Fruit fly (Drosophila melanogaster) whole organism, embryonic: ENCODE measurements around the gene CG14650.

Experiments used
- CG10565 ChIP-seq: fragments of 200-800 bp; sonication (Bioruptor generic); optimal IDR thresholded peaks from 3 replicates; lab custom pipeline; 2016; ENCODE audit warnings: missing biosample characterization, mild to moderate bottlenecking, missing genetic modification characterization
- CG12769 ChIP-seq: fragments of 200-800 bp; sonication (Bioruptor generic); optimal IDR thresholded peaks from 2 replicates; lab custom pipeline; 2019; ENCODE audit warnings: missing biosample characterization, mild to moderate bottlenecking, missing genetic modification characterization, moderate library complexity
- CG15514 ChIP-seq: fragments of 200-800 bp; sonication (Bioruptor generic); optimal IDR thresholded peaks from 3 replicates; lab custom pipeline; 2017; ENCODE audit warnings: missing biosample characterization, missing genetic modification characterization, mild to moderate bottlenecking, moderate library complexity, missing genetic modification reagents
- CG15601 ChIP-seq: fragments of 200-800 bp; sonication (Bioruptor generic); optimal IDR thresholded peaks from 3 replicates; lab custom pipeline; 2019; ENCODE audit warnings: missing biosample characterization, mild to moderate bottlenecking, missing genetic modification characterization, moderate library complexity
- CG16779 ChIP-seq: fragments of 200-800 bp; sonication (Bioruptor generic); IDR thresholded peaks from 2 replicates; pipeline ENCODE4 v1.3.6; 2022; ENCODE audit warnings: missing biosample characterization, missing genetic modification characterization
- CG17359 ChIP-seq: fragments of 200-800 bp; sonication (Bioruptor generic); optimal IDR thresholded peaks from 3 replicates; lab custom pipeline; 2018; ENCODE audit warnings: missing biosample characterization, mild to moderate bottlenecking, missing genetic modification characterization, moderate library complexity
- CG18764 ChIP-seq: fragments of 200-800 bp; sonication (Bioruptor generic); optimal IDR thresholded peaks from 3 replicates; lab custom pipeline; 2016; ENCODE audit warnings: missing biosample characterization, missing genetic modification characterization
- CG2116 ChIP-seq: fragments of 200-800 bp; sonication (Bioruptor generic); optimal IDR thresholded peaks from 3 replicates; lab custom pipeline; 2018; ENCODE audit warnings: missing biosample characterization, mild to moderate bottlenecking, missing genetic modification characterization
- CG3163 ChIP-seq: fragments of 200-800 bp; sonication (Bioruptor generic); optimal IDR thresholded peaks from 3 replicates; lab custom pipeline; 2016; ENCODE audit warnings: missing biosample characterization, missing genetic modification characterization
- CG3281 ChIP-seq: fragments of 200-800 bp; sonication (Bioruptor generic); optimal IDR thresholded peaks from 3 replicates; lab custom pipeline; 2017; ENCODE audit warnings: missing biosample characterization, mild to moderate bottlenecking, missing genetic modification characterization
- CG5180 ChIP-seq: fragments of 200-800 bp; sonication (Bioruptor generic); optimal IDR thresholded peaks from 3 replicates; lab custom pipeline; 2017; ENCODE audit warnings: missing biosample characterization, missing genetic modification characterization, mild to moderate bottlenecking, moderate library complexity, missing genetic modification reagents
- CG5245 ChIP-seq: fragments of 200-800 bp; sonication (Bioruptor generic); optimal IDR thresholded peaks from 3 replicates; lab custom pipeline; 2016; ENCODE audit warnings: missing biosample characterization, missing genetic modification characterization
- CG7357 ChIP-seq: fragments of 200-800 bp; sonication (Bioruptor generic); IDR thresholded peaks from 3 replicates; pipeline ENCODE4 v1.3.6; 2022; ENCODE audit warnings: missing biosample characterization, missing genetic modification characterization
- CG8089 ChIP-seq: fragments of 200-800 bp; sonication (Bioruptor generic); optimal IDR thresholded peaks from 3 replicates; lab custom pipeline; 2016; ENCODE audit warnings: missing biosample characterization, missing genetic modification characterization
- CG8290 ChIP-seq, 3 experiments: fragments of 200-800 bp; sonication (Bioruptor generic); optimal IDR thresholded peaks; 2 replicates each; lab custom pipeline; 2016 to 2019; ENCODE audit warnings: missing biosample characterization in 3 of 3, missing genetic modification characterization in 3 of 3, mild to moderate bottlenecking in 2 of 3, moderate library complexity in 1 of 3
- CG8388 ChIP-seq: fragments of 200-800 bp; sonication (Bioruptor generic); optimal IDR thresholded peaks from 2 replicates; lab custom pipeline; 2019; ENCODE audit warnings: missing biosample characterization, mild to moderate bottlenecking, missing genetic modification characterization, moderate library complexity
- CkIIα-i1 ChIP-seq: fragments of 200-800 bp; sonication (Bioruptor generic); IDR thresholded peaks from 2 replicates; pipeline ENCODE4 v1.3.6; 2022; ENCODE audit warnings: missing biosample characterization, missing genetic modification characterization
- D19B ChIP-seq: fragments of 200-800 bp; sonication (Bioruptor generic); optimal IDR thresholded peaks from 2 replicates; lab custom pipeline; 2017; ENCODE audit warnings: missing biosample characterization, mild to moderate bottlenecking, missing genetic modification characterization
- Deaf1 ChIP-seq: fragments of 200-800 bp; optimal IDR thresholded peaks from 3 replicates; lab custom pipeline; 2019; ENCODE audit warnings: missing biosample characterization, mild to moderate bottlenecking, missing genetic modification characterization, moderate library complexity
- Dek ChIP-seq: fragments of 200-800 bp; sonication (Bioruptor generic); optimal IDR thresholded peaks from 3 replicates; lab custom pipeline; 2019; ENCODE audit warnings: missing biosample characterization, mild to moderate bottlenecking, missing genetic modification characterization, moderate library complexity
- Dip3 ChIP-seq: fragments of 200-800 bp; sonication (Bioruptor generic); optimal IDR thresholded peaks from 3 replicates; lab custom pipeline; 2016; ENCODE audit warnings: missing biosample characterization, missing genetic modification characterization
- Hey ChIP-seq: fragments of 200-800 bp; sonication (Bioruptor generic); optimal IDR thresholded peaks from 3 replicates; lab custom pipeline; 2018; ENCODE audit warnings: missing biosample characterization, mild to moderate bottlenecking, missing genetic modification characterization
- Hr78 ChIP-seq, 2 experiments: fragments of 200-800 bp in 1 of 2; fragments of >200 bp in 1 of 2; sonication (Bioruptor generic) in 1 of 2; optimal IDR thresholded peaks; 2 replicates each; lab custom pipeline; 2017 to 2019; ENCODE audit warnings: missing biosample characterization in 2 of 2, missing genetic modification characterization in 2 of 2, mild to moderate bottlenecking in 1 of 2, moderate library complexity in 1 of 2
- Mad ChIP-seq: fragments of 200-800 bp; sonication (Bioruptor generic); optimal IDR thresholded peaks from 2 replicates; lab custom pipeline; 2016; ENCODE audit warnings: missing biosample characterization, missing genetic modification characterization
- Med ChIP-seq: fragments of 200-800 bp; sonication (Bioruptor generic); peaks from one replicate; lab custom pipeline; 2016; ENCODE audit warnings: missing biosample characterization, missing genetic modification characterization, mild to moderate bottlenecking, inconsistent platforms, moderate library complexity
- NFAT ChIP-seq: fragments of 200-800 bp; sonication (Bioruptor generic); IDR thresholded peaks from 2 replicates; pipeline ENCODE4 v1.3.6; 2022; ENCODE audit warnings: missing biosample characterization, missing genetic modification characterization
- Rfx ChIP-seq: fragments of 200-800 bp; sonication (Bioruptor generic); IDR thresholded peaks from 2 replicates; pipeline ENCODE4 v1.3.6; 2022; ENCODE audit warnings: missing biosample characterization, missing genetic modification characterization
- Trl ChIP-seq, 3 experiments: fragments of >200 bp in 2 of 3; fragments of 200-800 bp in 1 of 3; sonication (Bioruptor generic) in 1 of 3; optimal IDR thresholded peaks; 2 replicates in 1 of 3; 3 replicates in 2 of 3; lab custom pipeline; 2016 to 2017; ENCODE audit warnings: missing biosample characterization in 1 of 3, missing genetic modification characterization in 1 of 3
- ato ChIP-seq: fragments of 200-800 bp; sonication (Bioruptor generic); IDR thresholded peaks from 2 replicates; pipeline ENCODE4 v1.3.6; 2022; ENCODE audit warnings: missing biosample characterization, missing genetic modification characterization; ENCODE audit not compliant: partially characterized antibody
- bbx ChIP-seq: fragments of 200-800 bp; sonication (Bioruptor generic); IDR thresholded peaks from 2 replicates; pipeline ENCODE4 v1.3.6; 2022; ENCODE audit warnings: missing biosample characterization, missing genetic modification characterization; ENCODE audit not compliant: partially characterized antibody
- bowl ChIP-seq: fragments of 200-800 bp; sonication (Bioruptor generic); IDR thresholded peaks from 2 replicates; pipeline ENCODE4 v1.3.6; 2022; ENCODE audit warnings: missing biosample characterization, missing genetic modification characterization
- cg ChIP-seq: fragments of 200-800 bp; sonication (Bioruptor generic); optimal IDR thresholded peaks from 3 replicates; lab custom pipeline; 2019; ENCODE audit warnings: missing biosample characterization, mild to moderate bottlenecking, missing genetic modification characterization, moderate library complexity
- ci ChIP-seq: fragments of 200-800 bp; sonication (Bioruptor generic); IDR thresholded peaks from 3 replicates; pipeline ENCODE4 v1.3.6; 2022; ENCODE audit warnings: missing biosample characterization, missing genetic modification characterization
- corto ChIP-seq: fragments of 200-800 bp; sonication (Bioruptor generic); optimal IDR thresholded peaks from 2 replicates; lab custom pipeline; 2016; ENCODE audit warnings: missing biosample characterization, mild to moderate bottlenecking, missing genetic modification characterization, moderate library complexity
- emc ChIP-seq: fragments of 200-800 bp; sonication (Bioruptor generic); optimal IDR thresholded peaks from 2 replicates; lab custom pipeline; 2016; ENCODE audit warnings: missing biosample characterization, missing genetic modification characterization
- eyg ChIP-seq: fragments of 200-800 bp; sonication (Bioruptor generic); optimal IDR thresholded peaks from 3 replicates; lab custom pipeline; 2016; ENCODE audit warnings: missing biosample characterization, missing genetic modification characterization
- ham ChIP-seq: fragments of 200-800 bp; sonication (Bioruptor generic); IDR thresholded peaks from 2 replicates; pipeline ENCODE4 v1.3.6; 2022; ENCODE audit warnings: missing biosample characterization, missing genetic modification characterization
- hkb ChIP-seq, 2 experiments: fragments of 200-800 bp in 1 of 2; fragments of >200 bp in 1 of 2; sonication (Bioruptor generic) in 1 of 2; IDR thresholded peaks in 1 of 2; optimal IDR thresholded peaks in 1 of 2; 2 replicates each; pipeline versions ENCODE4 v1.3.6 to Lab custom; 2017 to 2022; ENCODE audit warnings: missing biosample characterization in 1 of 2, missing genetic modification characterization in 1 of 2
- pnt ChIP-seq: fragments of 200-800 bp; sonication (Bioruptor generic); optimal IDR thresholded peaks from 3 replicates; lab custom pipeline; 2016; ENCODE audit warnings: missing biosample characterization, missing genetic modification characterization
- psq ChIP-seq: fragments of 200-800 bp; sonication (Bioruptor generic); optimal IDR thresholded peaks from 2 replicates; lab custom pipeline; 2017; ENCODE audit warnings: missing biosample characterization, missing genetic modification characterization
- row ChIP-seq: fragments of 200-800 bp; sonication (Bioruptor generic); IDR thresholded peaks from 3 replicates; pipeline ENCODE4 v1.3.6; 2022; ENCODE audit warnings: missing biosample characterization, missing genetic modification characterization
- sc ChIP-seq, 3 experiments: fragments of >200 bp in 2 of 3; fragments of 200-800 bp in 1 of 3; sonication (Bioruptor generic) in 1 of 3; optimal IDR thresholded peaks; 2 replicates in 2 of 3; 3 replicates in 1 of 3; lab custom pipeline; 2017; ENCODE audit warnings: mild to moderate bottlenecking in 1 of 3, missing biosample characterization in 1 of 3, missing genetic modification characterization in 1 of 3, missing genetic modification reagents in 1 of 3
- tna ChIP-seq: fragments of 200-800 bp; sonication (Bioruptor generic); IDR thresholded peaks from 2 replicates; pipeline ENCODE4 v1.3.6; 2022; ENCODE audit warnings: missing biosample characterization, missing genetic modification characterization; ENCODE audit not compliant: partially characterized antibody
- trem ChIP-seq: fragments of 200-800 bp; optimal IDR thresholded peaks from 3 replicates; lab custom pipeline; 2019; ENCODE audit warnings: missing biosample characterization, mild to moderate bottlenecking, missing genetic modification characterization, moderate library complexity
- vvl ChIP-seq: fragments of 200-800 bp; sonication (Bioruptor generic); IDR thresholded peaks from 2 replicates; pipeline ENCODE4 v1.3.6; 2022; ENCODE audit warnings: missing biosample characterization, missing genetic modification characterization
- zen ChIP-seq: fragments of 200-800 bp; sonication (Bioruptor generic); optimal IDR thresholded peaks from 3 replicates; lab custom pipeline; 2018; ENCODE audit warnings: missing biosample characterization, mild to moderate bottlenecking, missing genetic modification characterization, moderate library complexity
- zf30C ChIP-seq: fragments of 200-800 bp; sonication (Bioruptor generic); optimal IDR thresholded peaks from 3 replicates; lab custom pipeline; 2018; ENCODE audit warnings: missing biosample characterization, mild to moderate bottlenecking, missing genetic modification characterization

Gene CG14650

dm6 chr3R:4390133-4390532 is 47.1 kb upstream of the CG14650 start, which contains the start of gene CG14646 (continued):
- TF ChIP-seq trem (tag; lab: Kevin White, UChicago) (no peak), ham (no peak), CkIIα-i1 (no peak), Dip3 (no peak), NFAT (GFP tag; lab: Robert Waterston, UW) (no peak), eyg (GFP tag; lab: Kevin White, UChicago) (no peak), CG16779 (GFP tag; lab: Robert Waterston, UW) (no peak), CG15601 (tag; lab: Kevin White, UChicago) (no peak), Rfx (GFP tag; lab: Robert Waterston, UW) (no peak), D19B (no peak), CG2116 (peak; percentile 61), pnt (GFP tag; lab: Kevin White, UChicago) (no peak), row (no peak), psq (GFP tag; lab: Kevin White, UChicago) (no peak), sc (optimal IDR thresholded peaks at IDR 0.05; lab: Kevin White, UChicago) (no peak), sc (GFP tag; optimal IDR thresholded peaks at IDR 0.05; lab: Kevin White, UChicago) (no peak), corto (GFP tag; lab: Kevin White, UChicago) (no peak), zen (tag; lab: Kevin White, UChicago) (no peak), CG10565 (no peak), CG3281 (GFP tag; lab: Kevin White, UChicago) (no peak), tna (GFP tag; lab: Robert Waterston, UW) (peak; percentile 56; the same call in 1 of the 2 replicates), CG18764 (no peak), ato (peak; percentile 83), bbx (GFP tag; lab: Robert Waterston, UW) (peak; percentile 92), emc (GFP tag; lab: Kevin White, UChicago) (no peak), Hey (tag; lab: Kevin White, UChicago) (no peak), Dek (tag; lab: Kevin White, UChicago) (no peak)

dm6 chr3R:4394117-4394516 is 43.1 kb upstream of the CG14650 start, which contains the start of gene CG34112:
Gene CG34112, minus strand, starts transcription at chr3R:4394259.
- peak in 1 of 2 experiments; percentile 6 for TF ChIP-seq Trl (optimal IDR thresholded peaks at IDR 0.05; lab: Kevin White, UChicago)
- no peak for TF ChIP-seq Trl (GFP tag; optimal IDR thresholded peaks at IDR 0.05; lab: Kevin White, UChicago)
- TF ChIP-seq CG5245 (GFP tag; lab: Kevin White, UChicago), result no peak
- no peak for TF ChIP-seq CG8290 (GFP tag; optimal IDR thresholded peaks at IDR 0.05; lab: Kevin White, UChicago)
- TF ChIP-seq CG8290 (tag; optimal IDR thresholded peaks at IDR 0.05; lab: Kevin White, UChicago), result peak in 1 of 2 experiments; percentile 33
- TF ChIP-seq zf30C (GFP tag; lab: Kevin White, UChicago), result no peak
- TF ChIP-seq CG8388 (GFP tag; lab: Kevin White, UChicago), result no peak
- TF ChIP-seq CG12769 (tag; lab: Kevin White, UChicago), result peak; percentile 88
- 0 out of 3 replicates have a peak, but pooled peaks have one; percentile 34 for TF ChIP-seq ci
- TF ChIP-seq NFAT (GFP tag; lab: Robert Waterston, UW), result peak; percentile 17; the same call in 1 of the 2 replicates
- TF ChIP-seq Deaf1 (tag; lab: Kevin White, UChicago), result peak; percentile 78
- TF ChIP-seq CG17359, result peak; percentile 1
- TF ChIP-seq Med (GFP tag; lab: Kevin White, UChicago), result peak; percentile 57
- 0 out of 2 replicates have a peak, but pooled peaks have one; percentile 28 for TF ChIP-seq vvl
- TF ChIP-seq CG5180 (GFP tag; lab: Kevin White, UChicago), result peak; percentile 83
- TF ChIP-seq CG8089 (GFP tag; lab: Kevin White, UChicago), result no peak
- no peak for TF ChIP-seq Mad (GFP tag; lab: Kevin White, UChicago)
- TF ChIP-seq Hr78 (GFP tag; optimal IDR thresholded peaks at IDR 0.05; lab: Kevin White, UChicago), result no peak
- peak; percentile 24 for TF ChIP-seq CG15514 (GFP tag; lab: Kevin White, UChicago)
- peak; percentile 17 for TF ChIP-seq CG3163 (GFP tag; lab: Kevin White, UChicago)
- TF ChIP-seq cg (GFP tag; lab: Kevin White, UChicago), result peak; percentile 32
- TF ChIP-seq hkb (optimal IDR thresholded peaks at IDR 0.05; lab: Kevin White, UChicago), result no peak
- 0 out of 2 replicates have a peak, but pooled peaks have one; percentile 13 for TF ChIP-seq hkb (GFP tag; IDR thresholded peaks at IDR 0.05; lab: Robert Waterston, UW)
- no peak for TF ChIP-seq CG7357 (GFP tag; lab: Robert Waterston, UW)
- TF ChIP-seq bowl, result no peak
